Fruit fly (Drosophila melanogaster): ENCODE results near the gene CG32091.

The CG32091 gene

DNA sequence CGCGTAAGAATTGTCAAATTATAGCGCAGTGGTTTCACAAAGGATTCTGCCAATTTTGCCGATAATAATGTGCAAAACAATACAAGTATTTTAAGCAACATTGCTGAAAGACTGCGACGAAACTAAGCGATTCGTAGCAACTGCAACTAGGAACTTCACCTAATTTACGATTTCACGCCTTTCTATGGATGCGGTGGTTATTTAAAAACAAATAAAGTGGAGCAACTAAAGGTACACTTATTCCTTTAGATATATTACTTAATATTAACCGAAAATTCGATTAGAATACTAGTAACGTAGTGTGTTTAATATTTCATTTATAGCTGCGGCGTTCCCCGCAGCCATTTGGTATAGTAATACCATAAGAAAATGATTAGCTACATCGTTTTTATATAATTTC, 14.7 kb downstream of the CG32091 start, which contains the start of gene CG6071 (continued):
- TF ChIP-seq hbn (GFP tag; IDR thresholded peaks at IDR 0.05; ENCODE audit: partially characterized antibody) (no peak), Hey (tag; optimal IDR thresholded peaks at IDR 0.05) (no peak)

DNA sequence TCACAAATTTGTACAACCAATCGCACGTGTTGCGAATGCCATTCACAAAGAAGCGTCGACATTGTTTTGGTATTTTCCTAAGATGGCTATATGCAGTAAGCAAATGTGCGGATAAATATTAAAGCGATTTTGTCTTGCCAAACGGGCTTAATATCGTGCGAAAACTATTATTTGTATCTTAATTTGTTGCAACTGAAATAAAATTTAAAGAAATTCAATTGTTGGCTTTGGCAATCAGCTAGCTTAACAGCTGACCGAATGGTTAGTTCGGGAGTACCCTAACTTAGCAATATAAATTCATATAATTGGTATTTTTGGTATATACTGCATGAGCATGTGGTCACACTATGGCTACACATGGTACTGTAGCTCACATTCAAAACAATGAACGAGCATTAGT, 17.2 kb downstream of the CG32091 start, which contains the start of the genes RIOK1 and Polr3H:
RIOK1 (minus strand) TSS at position 65 of the 400 bp plus-strand sequence.
Polr3H (plus strand) TSS at position 347 of the 400 bp plus-strand sequence.
- TF ChIP-seq h (optimal IDR thresholded peaks at IDR 0.05) = no peak
- no peak for TF ChIP-seq tll (GFP tag; optimal IDR thresholded peaks at IDR 0.05)
- no peak for TF ChIP-seq gcm (GFP tag; optimal IDR thresholded peaks at IDR 0.05)
- peak; percentile 72 for TF ChIP-seq slbo (GFP tag; IDR thresholded peaks at IDR 0.05)
- peak; percentile 42; the same call in 1 of the 2 replicates for TF ChIP-seq ap (GFP tag; IDR thresholded peaks at IDR 0.05)
- peak; percentile 96 for TF ChIP-seq phol (tag; optimal IDR thresholded peaks at IDR 0.05)
- TF ChIP-seq Fer2 (tag; optimal IDR thresholded peaks at IDR 0.05) = no peak
- TF ChIP-seq row (GFP tag; IDR thresholded peaks at IDR 0.05) = peak; percentile 88
- peak; percentile 4 for TF ChIP-seq CG15696 (tag; optimal IDR thresholded peaks at IDR 0.05)
- TF ChIP-seq MTF-1 (GFP tag; optimal IDR thresholded peaks at IDR 0.05; ENCODE audit: borderline replicate concordance) = no peak
- no peak for TF ChIP-seq Tbp (GFP tag; optimal IDR thresholded peaks at IDR 0.05)
- TF ChIP-seq disco-r (GFP tag; optimal IDR thresholded peaks at IDR 0.05) = peak; percentile 27
- no peak for TF ChIP-seq CG43689 (GFP tag; IDR thresholded peaks at IDR 0.05)
- TF ChIP-seq CG2199 (GFP tag; IDR thresholded peaks at IDR 0.05) = 0 out of 3 replicates have a peak, but pooled peaks have one; percentile 20
- no peak for TF ChIP-seq CG15269 (tag; optimal IDR thresholded peaks at IDR 0.05)
- TF ChIP-seq NC2β (GFP tag; optimal IDR thresholded peaks at IDR 0.05) = peak; percentile 67
- TF ChIP-seq tin (GFP tag; optimal IDR thresholded peaks at IDR 0.05) = peak; percentile 72
- TF ChIP-seq Max (GFP tag; optimal IDR thresholded peaks at IDR 0.05) = peak; percentile 99
- no peak for TF ChIP-seq pros (GFP tag; optimal IDR thresholded peaks at IDR 0.05)
- peak; percentile 15 for TF ChIP-seq MESR4 (GFP tag; optimal IDR thresholded peaks at IDR 0.05)
- no peak for TF ChIP-seq CG16779 (GFP tag; IDR thresholded peaks at IDR 0.05)
- peak; percentile 29 for TF ChIP-seq CrebB (tag; optimal IDR thresholded peaks at IDR 0.05)
- peak; percentile 41 for TF ChIP-seq cato (GFP tag; optimal IDR thresholded peaks at IDR 0.05; ENCODE audit: borderline replicate concordance)
- peak; percentile 82 for TF ChIP-seq CG13775 (GFP tag; optimal IDR thresholded peaks at IDR 0.05)
- no peak for TF ChIP-seq tap (tag; optimal IDR thresholded peaks at IDR 0.05)
- TF ChIP-seq CG7786 (GFP tag; optimal IDR thresholded peaks at IDR 0.05) = peak; percentile 75
- no peak for TF ChIP-seq CG16813 (GFP tag; IDR thresholded peaks at IDR 0.05; ENCODE audit: partially characterized antibody)
- TF ChIP-seq CG10147 (GFP tag; optimal IDR thresholded peaks at IDR 0.05) = no peak
- TF ChIP-seq CG13624 (GFP tag; optimal IDR thresholded peaks at IDR 0.05) = peak; percentile 80
- TF ChIP-seq nerfin-1 (tag; optimal IDR thresholded peaks at IDR 0.05) = no peak
- peak; percentile 75 for TF ChIP-seq Camta (GFP tag; optimal IDR thresholded peaks at IDR 0.05)
- no peak for TF ChIP-seq bowl (GFP tag; IDR thresholded peaks at IDR 0.05)
- TF ChIP-seq CG4617 (GFP tag; optimal IDR thresholded peaks at IDR 0.05; ENCODE audit: borderline replicate concordance) = peak; percentile 68
- 0 out of 2 replicates have a peak, but pooled peaks have one; percentile 40 for TF ChIP-seq rib (GFP tag; IDR thresholded peaks at IDR 0.05)
- TF ChIP-seq pho (GFP tag; optimal IDR thresholded peaks at IDR 0.05) = peak; percentile 80
- no peak for TF ChIP-seq CG31441 (GFP tag; IDR thresholded peaks at IDR 0.05)
- TF ChIP-seq CG12104 (GFP tag; optimal IDR thresholded peaks at IDR 0.05) = no peak
- no peak for TF ChIP-seq dati (GFP tag; IDR thresholded peaks at IDR 0.05)
- peak; percentile 56 for TF ChIP-seq sisA (GFP tag; IDR thresholded peaks at IDR 0.05)
- no peak for TF ChIP-seq br (optimal IDR thresholded peaks at IDR 0.05)
- TF ChIP-seq Hmx (GFP tag; optimal IDR thresholded peaks at IDR 0.05) = peak; percentile 66
- TF ChIP-seq crol (GFP tag; IDR thresholded peaks at IDR 0.05) = no peak
- TF ChIP-seq gt (GFP tag; IDR thresholded peaks at IDR 0.05) = no peak
- TF ChIP-seq tx (GFP tag; optimal IDR thresholded peaks at IDR 0.05) = peak; percentile 75
- TF ChIP-seq pb (GFP tag; optimal IDR thresholded peaks at IDR 0.05) = no peak
- no peak for TF ChIP-seq CG8359 (GFP tag; optimal IDR thresholded peaks at IDR 0.05; ENCODE audit: borderline replicate concordance)
- TF ChIP-seq MBD-R2 (GFP tag; IDR thresholded peaks at IDR 0.05) = peak; percentile 88
- TF ChIP-seq Ada2b (GFP tag; IDR thresholded peaks at IDR 0.05) = peak; percentile 60
